Worm (Caenorhabditis elegans) whole organism, L4/young adult: Measurements from ENCODE around the gene C12D8.21.

Experiments
- W03F9.2 ChIP-seq: fragments of 150-350 bp; optimal IDR thresholded peaks from 2 replicates; lab custom pipeline; 2014; ENCODE audit warnings: missing biosample characterization, missing genetic modification characterization
- dao-5 ChIP-seq: sonication (generic microtip); optimal IDR thresholded peaks from 2 replicates; lab custom pipeline; 2016; ENCODE audit warnings: missing genotype, missing genetic modification characterization, moderate library complexity, missing compliant biosample characterization
- him-1 ChIP-seq: sonication (generic microtip); optimal IDR thresholded peaks from 2 replicates; lab custom pipeline; 2016; ENCODE audit warnings: missing genotype, missing genetic modification reagents, missing genetic modification characterization, missing compliant biosample characterization

ce11 chrV:10225610-10226009 lies 15.4 kb downstream of the C12D8.21 start, which contains the start of gene daf-36:
- TF ChIP-seq him-1 (tag; lab: Kevin White, UChicago) (no peak), dao-5 (tag; lab: Kevin White, UChicago) (no peak), W03F9.2 (tag; lab: Kevin White, UChicago) (no peak)
